Fruit fly (Drosophila melanogaster) whole organism, embryonic: ENCODE data around the gene dor.

Source experiments
- Atf6 ChIP-seq: fragments of 200-800 bp; sonication (Bioruptor generic); IDR thresholded peaks from 2 replicates; pipeline ENCODE4 v1.3.6; 2022; ENCODE audit warnings: missing biosample characterization, missing genetic modification characterization
- B-H1 ChIP-seq: fragments of 200-800 bp; sonication (Bioruptor generic); IDR thresholded peaks from 3 replicates; pipeline ENCODE4 v1.3.6; 2022; ENCODE audit warnings: missing biosample characterization, missing genetic modification characterization
- C15 ChIP-seq: fragments of 200-800 bp; sonication (Bioruptor generic); IDR thresholded peaks from 3 replicates; pipeline ENCODE4 v1.3.6; 2022; ENCODE audit warnings: missing biosample characterization, missing genetic modification characterization
- CG10565 ChIP-seq: fragments of 200-800 bp; sonication (Bioruptor generic); optimal IDR thresholded peaks from 3 replicates; lab custom pipeline; 2016; ENCODE audit warnings: missing biosample characterization, mild to moderate bottlenecking, missing genetic modification characterization
- CG12236 ChIP-seq: fragments of 200-800 bp; sonication (Bioruptor generic); optimal IDR thresholded peaks from 2 replicates; lab custom pipeline; 2016; ENCODE audit warnings: missing biosample characterization, missing genetic modification characterization
- CG12744 ChIP-seq: fragments of 200-800 bp; sonication (Bioruptor generic); optimal IDR thresholded peaks from 2 replicates; lab custom pipeline; 2016; ENCODE audit warnings: missing biosample characterization, missing genetic modification characterization
- CG12769 ChIP-seq: fragments of 200-800 bp; sonication (Bioruptor generic); optimal IDR thresholded peaks from 2 replicates; lab custom pipeline; 2019; ENCODE audit warnings: missing biosample characterization, mild to moderate bottlenecking, missing genetic modification characterization, moderate library complexity
- CG13894 ChIP-seq: fragments of 200-800 bp; sonication (Bioruptor generic); optimal IDR thresholded peaks from 3 replicates; lab custom pipeline; 2018; ENCODE audit warnings: missing biosample characterization, mild to moderate bottlenecking, missing genetic modification characterization, moderate library complexity
- CG15514 ChIP-seq: fragments of 200-800 bp; sonication (Bioruptor generic); optimal IDR thresholded peaks from 3 replicates; lab custom pipeline; 2017; ENCODE audit warnings: missing biosample characterization, missing genetic modification characterization, mild to moderate bottlenecking, moderate library complexity, missing genetic modification reagents
- CG1602 ChIP-seq: fragments of 200-800 bp; sonication (Bioruptor generic); optimal IDR thresholded peaks from 3 replicates; lab custom pipeline; 2016; ENCODE audit warnings: missing biosample characterization, missing genetic modification characterization
- CG16779 ChIP-seq: fragments of 200-800 bp; sonication (Bioruptor generic); IDR thresholded peaks from 2 replicates; pipeline ENCODE4 v1.3.6; 2022; ENCODE audit warnings: missing biosample characterization, missing genetic modification characterization
- CG16815 ChIP-seq: fragments of 200-800 bp; sonication (Bioruptor generic); optimal IDR thresholded peaks from 3 replicates; lab custom pipeline; 2017; ENCODE audit warnings: missing biosample characterization, mild to moderate bottlenecking, missing genetic modification characterization
- CG2129 ChIP-seq: fragments of 200-800 bp; sonication (Bioruptor generic); IDR thresholded peaks from 2 replicates; pipeline ENCODE4 v1.3.6; 2022; ENCODE audit warnings: missing biosample characterization, missing genetic modification characterization; ENCODE audit not compliant: partially characterized antibody
- CG2202 ChIP-seq: fragments of 200-800 bp; sonication (Bioruptor generic); optimal IDR thresholded peaks from 2 replicates; lab custom pipeline; 2018; ENCODE audit warnings: missing biosample characterization, mild to moderate bottlenecking, missing genetic modification characterization
- CG3163 ChIP-seq: fragments of 200-800 bp; sonication (Bioruptor generic); optimal IDR thresholded peaks from 3 replicates; lab custom pipeline; 2016; ENCODE audit warnings: missing biosample characterization, missing genetic modification characterization
- CG3995 ChIP-seq: fragments of 200-800 bp; sonication (Bioruptor generic); optimal IDR thresholded peaks from 3 replicates; lab custom pipeline; 2016; ENCODE audit warnings: missing biosample characterization, missing genetic modification characterization
- CG4617 ChIP-seq: fragments of 200-800 bp; sonication (Bioruptor generic); optimal IDR thresholded peaks from 3 replicates; lab custom pipeline; 2016; ENCODE audit warnings: missing biosample characterization, missing genetic modification characterization, borderline replicate concordance
- CG5180 ChIP-seq: fragments of 200-800 bp; sonication (Bioruptor generic); optimal IDR thresholded peaks from 3 replicates; lab custom pipeline; 2017; ENCODE audit warnings: missing biosample characterization, missing genetic modification characterization, mild to moderate bottlenecking, moderate library complexity, missing genetic modification reagents
- CG6175 ChIP-seq: fragments of 200-800 bp; sonication (Bioruptor generic); IDR thresholded peaks from 3 replicates; pipeline ENCODE4 v1.3.6; 2022; ENCODE audit warnings: missing biosample characterization, missing genetic modification characterization
- Dfd ChIP-seq, 2 experiments: fragments of >200 bp; optimal IDR thresholded peaks; 2 replicates each; lab custom pipeline; 2017; ENCODE audit warnings: missing biosample characterization in 2 of 2, missing genetic modification characterization in 2 of 2
- Dll ChIP-seq: fragments of 200-800 bp; sonication (Bioruptor generic); IDR thresholded peaks from 4 replicates; pipeline ENCODE4 v1.3.6; 2022; ENCODE audit warnings: missing biosample characterization, missing genetic modification characterization; ENCODE audit not compliant: partially characterized antibody
- Gug ChIP-seq: fragments of 200-800 bp; sonication (Bioruptor generic); IDR thresholded peaks from 4 replicates; pipeline ENCODE4 v1.3.6; 2022; ENCODE audit warnings: missing biosample characterization, missing genetic modification characterization
- HLHmδ ChIP-seq: fragments of 200-800 bp; sonication (Bioruptor generic); optimal IDR thresholded peaks from 2 replicates; lab custom pipeline; 2018; ENCODE audit warnings: missing biosample characterization, mild to moderate bottlenecking, missing genetic modification characterization, moderate library complexity
- Hey ChIP-seq: fragments of 200-800 bp; sonication (Bioruptor generic); optimal IDR thresholded peaks from 3 replicates; lab custom pipeline; 2018; ENCODE audit warnings: missing biosample characterization, mild to moderate bottlenecking, missing genetic modification characterization
- Max ChIP-seq: fragments of 200-800 bp; sonication (Bioruptor generic); optimal IDR thresholded peaks from 2 replicates; lab custom pipeline; 2016; ENCODE audit warnings: missing biosample characterization, mild to moderate bottlenecking, missing genetic modification characterization
- Nf-YC ChIP-seq: fragments of 200-800 bp; optimal IDR thresholded peaks from 3 replicates; lab custom pipeline; 2019; ENCODE audit warnings: missing biosample characterization, mild to moderate bottlenecking, missing genetic modification characterization, moderate library complexity
- Oli ChIP-seq: fragments of 200-800 bp; sonication (Bioruptor generic); optimal IDR thresholded peaks from 2 replicates; lab custom pipeline; 2018; ENCODE audit warnings: missing biosample characterization, mild to moderate bottlenecking, missing genetic modification characterization, moderate library complexity
- Taf1 ChIP-seq: fragments of 200-800 bp; sonication (Bioruptor generic); IDR thresholded peaks from 2 replicates; pipeline ENCODE4 v1.3.6; 2022; ENCODE audit warnings: missing biosample characterization, missing genetic modification characterization
- ash1 ChIP-seq: fragments of 200-800 bp; sonication (Bioruptor generic); optimal IDR thresholded peaks from 2 replicates; lab custom pipeline; 2018; ENCODE audit warnings: missing biosample characterization, mild to moderate bottlenecking, missing genetic modification characterization
- cas ChIP-seq: fragments of 200-800 bp; sonication (Bioruptor generic); IDR thresholded peaks from 2 replicates; pipeline ENCODE4 v1.3.6; 2022; ENCODE audit warnings: missing biosample characterization, missing genetic modification characterization
- chinmo ChIP-seq: fragments of 200-800 bp; sonication (Bioruptor generic); IDR thresholded peaks from 4 replicates; pipeline ENCODE4 v1.3.6; 2022; ENCODE audit warnings: missing biosample characterization, missing genetic modification characterization; ENCODE audit not compliant: partially characterized antibody
- cwo ChIP-seq: fragments of 200-800 bp; sonication (Bioruptor generic); optimal IDR thresholded peaks from 3 replicates; lab custom pipeline; 2017; ENCODE audit warnings: missing biosample characterization, missing genetic modification characterization, mild to moderate bottlenecking, moderate library complexity, missing genetic modification reagents
- en ChIP-seq: fragments of 200-800 bp; sonication (Bioruptor generic); optimal IDR thresholded peaks from 2 replicates; lab custom pipeline; 2016; ENCODE audit warnings: missing biosample characterization, missing genetic modification characterization
- fd64A ChIP-seq: fragments of 200-800 bp; sonication (Bioruptor generic); optimal IDR thresholded peaks from 3 replicates; lab custom pipeline; 2018; ENCODE audit warnings: missing biosample characterization, mild to moderate bottlenecking, missing genetic modification characterization
- gfzf ChIP-seq: fragments of 200-800 bp; sonication (Bioruptor generic); optimal IDR thresholded peaks from 2 replicates; lab custom pipeline; 2016; ENCODE audit warnings: missing biosample characterization, mild to moderate bottlenecking, missing genetic modification characterization, moderate library complexity
- gsb ChIP-seq: fragments of 200-800 bp; sonication (Bioruptor generic); IDR thresholded peaks from 2 replicates; pipeline ENCODE4 v1.3.6; 2022; ENCODE audit warnings: missing biosample characterization, missing genetic modification characterization
- klu ChIP-seq: fragments of 200-800 bp; sonication (Bioruptor generic); IDR thresholded peaks from 2 replicates; pipeline ENCODE4 v1.3.6; 2022; ENCODE audit warnings: missing biosample characterization, missing genetic modification characterization
- knrl ChIP-seq: fragments of 200-800 bp; sonication (Bioruptor generic); IDR thresholded peaks from 3 replicates; pipeline ENCODE4 v1.3.6; 2022; ENCODE audit warnings: missing biosample characterization, missing genetic modification characterization; ENCODE audit not compliant: partially characterized antibody
- p53 ChIP-seq: fragments of 200-800 bp; sonication (Bioruptor generic); optimal IDR thresholded peaks from 2 replicates; lab custom pipeline; 2016; ENCODE audit warnings: missing biosample characterization, missing genetic modification characterization
- pnt ChIP-seq: fragments of 200-800 bp; sonication (Bioruptor generic); optimal IDR thresholded peaks from 3 replicates; lab custom pipeline; 2016; ENCODE audit warnings: missing biosample characterization, missing genetic modification characterization
- pum ChIP-seq: fragments of 200-800 bp; sonication (Bioruptor generic); optimal IDR thresholded peaks from 2 replicates; lab custom pipeline; 2016; ENCODE audit warnings: missing biosample characterization, missing genetic modification characterization
- pzg ChIP-seq: fragments of 200-800 bp; sonication (Bioruptor generic); optimal IDR thresholded peaks from 3 replicates; lab custom pipeline; 2018; ENCODE audit warnings: missing biosample characterization, mild to moderate bottlenecking, missing genetic modification characterization, moderate library complexity
- repo ChIP-seq: fragments of 200-800 bp; sonication (Bioruptor generic); optimal IDR thresholded peaks from 2 replicates; lab custom pipeline; 2016; ENCODE audit warnings: missing biosample characterization, missing genetic modification characterization
- row ChIP-seq: fragments of 200-800 bp; sonication (Bioruptor generic); IDR thresholded peaks from 3 replicates; pipeline ENCODE4 v1.3.6; 2022; ENCODE audit warnings: missing biosample characterization, missing genetic modification characterization
- sima ChIP-seq: fragments of 200-800 bp; sonication (Bioruptor generic); optimal IDR thresholded peaks from 2 replicates; lab custom pipeline; 2016; ENCODE audit warnings: missing biosample characterization, missing genetic modification characterization
- slp2 ChIP-seq: fragments of 200-800 bp; sonication (Bioruptor generic); optimal IDR thresholded peaks from 2 replicates; lab custom pipeline; 2016; ENCODE audit warnings: missing biosample characterization, missing genetic modification characterization
- sqz ChIP-seq: fragments of 200-800 bp; sonication (Bioruptor generic); optimal IDR thresholded peaks from 3 replicates; lab custom pipeline; 2018; ENCODE audit warnings: missing biosample characterization, mild to moderate bottlenecking, missing genetic modification characterization
- toy ChIP-seq: fragments of 200-800 bp; sonication (Bioruptor generic); IDR thresholded peaks from 2 replicates; pipeline ENCODE4 v1.3.6; 2022; ENCODE audit warnings: missing biosample characterization, missing genetic modification characterization
- unpg ChIP-seq: fragments of 200-800 bp; sonication (Bioruptor generic); optimal IDR thresholded peaks from 3 replicates; lab custom pipeline; 2018; ENCODE audit warnings: missing biosample characterization, mild to moderate bottlenecking, missing genetic modification characterization, moderate library complexity

dor gene

dm6 chrX:1618727-1619581 lies 45.9 kb upstream of the dor start (continued):
- TF ChIP-seq sqz (GFP tag; lab: Kevin White, UChicago) (no peak), CG12236 (GFP tag; lab: Kevin White, UChicago) (peak; percentile 56), CG2129 (GFP tag; lab: Robert Waterston, UW) (no peak), Oli (tag; lab: Kevin White, UChicago) (peak; percentile 83), CG15514 (GFP tag; lab: Kevin White, UChicago) (peak; percentile 56), CG3163 (GFP tag; lab: Kevin White, UChicago) (peak; percentile 75), CG13894 (tag; lab: Kevin White, UChicago) (peak; percentile 58), Dll (GFP tag; lab: Robert Waterston, UW) (no peak), toy (GFP tag; lab: Robert Waterston, UW) (no peak), unpg (GFP tag; lab: Kevin White, UChicago) (peak; percentile 84), cwo (peak; percentile 72), ash1 (GFP tag; lab: Kevin White, UChicago) (no peak), CG6175 (peak; percentile 57; the same call in 1 of the 3 replicates), CG5180 (GFP tag; lab: Kevin White, UChicago) (peak; percentile 8), CG16815 (GFP tag; lab: Kevin White, UChicago) (peak; percentile 70), en (peak; percentile 51), row (GFP tag; lab: Robert Waterston, UW) (peak; percentile 97), CG12769 (tag; lab: Kevin White, UChicago) (peak; percentile 91), CG12744 (GFP tag; lab: Kevin White, UChicago) (peak; percentile 42), gfzf (no peak), Taf1 (GFP tag; lab: Robert Waterston, UW) (peak; percentile 73), pum (GFP tag; lab: Kevin White, UChicago) (peak; percentile 80), p53 (GFP tag; lab: Kevin White, UChicago) (peak; percentile 73), pnt (GFP tag; lab: Kevin White, UChicago) (peak; percentile 81), sima (peak; percentile 35), HLHmδ (GFP tag; lab: Kevin White, UChicago) (no peak), Atf6 (GFP tag; lab: Robert Waterston, UW) (peak; percentile 89), CG10565 (GFP tag; lab: Kevin White, UChicago) (no peak), gsb (GFP tag; lab: Robert Waterston, UW) (peak; percentile 68), C15 (no peak), slp2 (GFP tag; lab: Kevin White, UChicago) (peak; percentile 72), Max (GFP tag; lab: Kevin White, UChicago) (peak; percentile 62), knrl (no peak), chinmo (GFP tag; lab: Robert Waterston, UW) (peak; percentile 82; the same call in 3 of the 4 replicates), CG16779 (no peak), fd64A (GFP tag; lab: Kevin White, UChicago) (peak; percentile 6), B-H1 (GFP tag; lab: Robert Waterston, UW) (peak; percentile 78), CG3995 (GFP tag; lab: Kevin White, UChicago) (peak; percentile 7), Nf-YC (tag; lab: Kevin White, UChicago) (peak; percentile 39), klu (peak; percentile 68), pzg (no peak), Gug (GFP tag; lab: Robert Waterston, UW) (peak; percentile 79; the same call in 3 of the 4 replicates), CG4617 (GFP tag; lab: Kevin White, UChicago) (peak; percentile 18), cas (GFP tag; lab: Robert Waterston, UW) (0 out of 2 replicates have a peak, but pooled peaks have one; percentile 14), Hey (tag; lab: Kevin White, UChicago) (no peak), Dfd (GFP tag; optimal IDR thresholded peaks at IDR 0.05; lab: Kevin White, UChicago) (no peak), repo (peak; percentile 73), CG1602 (peak; percentile 76), CG2202 (tag; lab: Kevin White, UChicago) (no peak)
